ENCODE assay signal across 3 worm cellular contexts in the genomic region with DNA sequence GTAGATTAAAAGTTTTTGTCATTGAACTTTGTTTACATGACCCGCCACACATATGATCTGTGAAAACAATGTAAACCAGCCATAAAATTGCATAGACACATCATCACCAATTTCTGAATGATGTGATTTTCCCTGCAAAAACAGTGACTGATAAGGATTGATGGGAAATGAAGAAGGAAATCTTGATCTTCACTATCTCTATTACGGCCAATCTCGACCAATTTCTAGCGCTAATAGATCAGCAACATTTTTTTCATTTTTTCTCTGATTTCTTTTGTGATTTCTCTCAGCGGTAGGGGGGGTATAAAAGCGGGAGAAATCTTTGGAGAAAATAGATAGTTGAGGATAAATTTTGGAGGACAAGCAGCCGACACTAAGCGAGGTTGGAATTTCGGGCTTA.
TF ChIP-seq lines count a peak whose summit lies in the region.

No protein-coding gene starts in this region.

TF ChIP-seq in whole organism, L1 larva, 84 proteins besides CTCF, POLR2A, EP300 and RAD21:
- peak; percentile 3 for TF ChIP-seq nhr-71 (tag; optimal IDR thresholded peaks at IDR 0.05; lab: Kevin White, UChicago)
- peak; percentile 86 for TF ChIP-seq blmp-1 (tag; optimal IDR thresholded peaks at IDR 0.05; lab: Kevin White, UChicago)
- peak; percentile 22 for TF ChIP-seq snpc-4 (tag; optimal IDR thresholded peaks at IDR 0.05; lab: Kevin White, UChicago)
- TF ChIP-seq sptf-1 (tag; optimal IDR thresholded peaks at IDR 0.05; lab: Kevin White, UChicago), result no peak
- no peak for TF ChIP-seq sup-37 (GFP tag; optimal IDR thresholded peaks at IDR 0.05; lab: Kevin White, UChicago)
- TF ChIP-seq zag-1 (tag; optimal IDR thresholded peaks at IDR 0.05; lab: Kevin White, UChicago), result no peak
- TF ChIP-seq elt-3 (tag; optimal IDR thresholded peaks at IDR 0.05; lab: Kevin White, UChicago), result peak in 2 of 6 experiments; percentile 11 to 83
- no peak for TF ChIP-seq zip-4 (GFP tag; optimal IDR thresholded peaks at IDR 0.05; lab: Kevin White, UChicago)
- no peak for TF ChIP-seq lin-13 (GFP tag; optimal IDR thresholded peaks at IDR 0.05; lab: Kevin White, UChicago)
- no peak for TF ChIP-seq efl-3 (GFP tag; optimal IDR thresholded peaks at IDR 0.05; lab: Kevin White, UChicago)
- no peak for TF ChIP-seq mdl-1 (tag; optimal IDR thresholded peaks at IDR 0.05; lab: Kevin White, UChicago)
- TF ChIP-seq hpl-2 (GFP tag; optimal IDR thresholded peaks at IDR 0.05; lab: Kevin White, UChicago), result no peak
- TF ChIP-seq nhr-85 (tag; lab: Kevin White, UChicago), result peak; percentile 83
- TF ChIP-seq mab-9 (GFP tag; IDR thresholded peaks at IDR 0.05; lab: Robert Waterston, UW), result no peak
- TF ChIP-seq aly-2 (tag; optimal IDR thresholded peaks at IDR 0.05; lab: Kevin White, UChicago), result no peak
- TF ChIP-seq tlp-1 (tag; optimal IDR thresholded peaks at IDR 0.05; lab: Kevin White, UChicago), result no peak
- TF ChIP-seq xbp-1 (tag; optimal IDR thresholded peaks at IDR 0.05; lab: Kevin White, UChicago), result no peak
- no peak for TF ChIP-seq jun-1 (tag; optimal IDR thresholded peaks at IDR 0.05; lab: Kevin White, UChicago)
- no peak for TF ChIP-seq mef-2 (tag; optimal IDR thresholded peaks at IDR 0.05; lab: Kevin White, UChicago)
- no peak for TF ChIP-seq C04F5.9 (tag; optimal IDR thresholded peaks at IDR 0.05; lab: Kevin White, UChicago)
TF ChIP-seq in whole organism, L1 larva: peak in this region for 5.

TF ChIP-seq in whole organism, L2 larva, 48 proteins besides CTCF, POLR2A, EP300 and RAD21:
- TF ChIP-seq nhr-21 (tag; optimal IDR thresholded peaks at IDR 0.05; lab: Kevin White, UChicago), result peak; percentile 7
- no peak for TF ChIP-seq mdl-1 (tag; optimal IDR thresholded peaks at IDR 0.05; lab: Kevin White, UChicago)
- no peak for TF ChIP-seq lin-13 (GFP tag; optimal IDR thresholded peaks at IDR 0.05; lab: Kevin White, UChicago)

TF ChIP-seq in whole organism, L4 larva, 104 proteins besides CTCF, POLR2A, EP300 and RAD21:
- TF ChIP-seq aha-1 (tag; lab: Kevin White, UChicago), result peak; percentile 0
- TF ChIP-seq ceh-20 (GFP tag; IDR thresholded peaks at IDR 0.05; lab: Robert Waterston, UW), result no peak
- TF ChIP-seq unc-62 (GFP tag; optimal IDR thresholded peaks at IDR 0.05 in 1 of 2; lab: Kevin White, UChicago), result peak in 1 of 2 experiments; percentile 65
- no peak for TF ChIP-seq unc-62 (tag; optimal IDR thresholded peaks at IDR 0.05; lab: Kevin White, UChicago)
- TF ChIP-seq nhr-28 (tag; optimal IDR thresholded peaks at IDR 0.05; lab: Kevin White, UChicago), result peak; percentile 65
- TF ChIP-seq T26A8.4 (GFP tag; IDR thresholded peaks at IDR 0.05; lab: Robert Waterston, UW), result no peak
- TF ChIP-seq mdl-1 (tag; optimal IDR thresholded peaks at IDR 0.05; lab: Kevin White, UChicago), result peak in 1 of 2 experiments; percentile 7
- no peak for TF ChIP-seq D1046.2 (GFP tag; IDR thresholded peaks at IDR 0.05; lab: Robert Waterston, UW)
TF ChIP-seq in whole organism, L4 larva: peak in this region for 4.
